Worm (Caenorhabditis elegans) whole organism, L3 larva: Measurements from ENCODE around the gene eak-4.

Experiments used
- R02D3.7 ChIP-seq: fragments of 150-350 bp; optimal IDR thresholded peaks from 2 replicates; lab custom pipeline; 2014; ENCODE audit warnings: missing biosample characterization, missing genetic modification characterization
- ZK546.5 ChIP-seq: sonication (generic microtip); optimal IDR thresholded peaks from 2 replicates; lab custom pipeline; 2017; ENCODE audit warnings: missing biosample characterization, missing genetic modification characterization
- aly-2 ChIP-seq: fragments of 150-350 bp; optimal IDR thresholded peaks from 2 replicates; lab custom pipeline; 2014; ENCODE audit warnings: missing biosample characterization, missing genetic modification characterization
- ama-1 ChIP-seq: fragments of 150-350 bp; optimal IDR thresholded peaks from 2 replicates; lab custom pipeline; 2018
- ceh-28 ChIP-seq: fragments of 150-350 bp; optimal IDR thresholded peaks from 2 replicates; lab custom pipeline; 2014; ENCODE audit warnings: missing biosample characterization, missing genetic modification reagents, missing genetic modification characterization
- ceh-82 ChIP-seq: fragments of 150-350 bp; optimal IDR thresholded peaks from 2 replicates; lab custom pipeline; 2014; ENCODE audit warnings: missing biosample characterization, missing genetic modification characterization
- ceh-9 ChIP-seq: sonication (generic microtip); optimal IDR thresholded peaks from 2 replicates; lab custom pipeline; 2018; ENCODE audit warnings: missing biosample characterization, missing genetic modification characterization
- daf-12 ChIP-seq: fragments of 150-350 bp; optimal IDR thresholded peaks from 2 replicates; lab custom pipeline; 2014; ENCODE audit warnings: missing biosample characterization, missing genetic modification reagents, missing genetic modification characterization
- egl-5 ChIP-seq: fragments of 150-350 bp; optimal IDR thresholded peaks from 2 replicates; lab custom pipeline; 2017; ENCODE audit warnings: missing biosample characterization, missing genetic modification reagents, missing genetic modification characterization, inconsistent platforms
- elt-1 ChIP-seq: fragments of 150-350 bp; optimal IDR thresholded peaks from 2 replicates; lab custom pipeline; 2014; ENCODE audit warnings: missing biosample characterization, missing genetic modification characterization
- elt-2 ChIP-seq: sonication (generic microtip); optimal IDR thresholded peaks from 2 replicates; lab custom pipeline; 2016; ENCODE audit warnings: missing genetic modification reagents, mild to moderate bottlenecking, missing genetic modification characterization, missing compliant biosample characterization
- eor-1 ChIP-seq, 2 experiments: fragments of 150-350 bp; optimal IDR thresholded peaks; 2 replicates each; lab custom pipeline; 2014 to 2018; ENCODE audit warnings: missing biosample characterization in 2 of 2, missing genetic modification characterization in 2 of 2
- fkh-2 ChIP-seq: fragments of 150-350 bp; optimal IDR thresholded peaks from 2 replicates; lab custom pipeline; 2014; ENCODE audit warnings: missing biosample characterization, missing genetic modification reagents, missing genetic modification characterization
- fos-1 ChIP-seq: fragments of 150-350 bp; optimal IDR thresholded peaks from 2 replicates; lab custom pipeline; 2014; ENCODE audit warnings: missing biosample characterization, missing genetic modification characterization
- hmg-11 ChIP-seq: sonication (generic microtip); optimal IDR thresholded peaks from 2 replicates; lab custom pipeline; 2016; ENCODE audit warnings: missing genetic modification characterization, missing compliant biosample characterization
- jun-1 ChIP-seq: fragments of 150-350 bp; optimal IDR thresholded peaks from 2 replicates; lab custom pipeline; 2014; ENCODE audit warnings: missing biosample characterization, missing genetic modification reagents, missing genetic modification characterization
- lin-15B ChIP-seq: fragments of 150-350 bp; optimal IDR thresholded peaks from 2 replicates; lab custom pipeline; 2014; ENCODE audit warnings: missing biosample characterization, missing genetic modification characterization
- lsy-12 ChIP-seq: sonication (generic microtip); optimal IDR thresholded peaks from 2 replicates; lab custom pipeline; 2016; ENCODE audit warnings: mild to moderate bottlenecking, missing genetic modification characterization, missing compliant biosample characterization
- nfya-1 ChIP-seq: sonication (generic microtip); optimal IDR thresholded peaks from 2 replicates; lab custom pipeline; 2017; ENCODE audit warnings: missing genetic modification characterization, mild to moderate bottlenecking, missing compliant biosample characterization, antibody characterized with exemption, moderate library complexity; ENCODE audit not compliant: insufficient read depth
- nhr-11 ChIP-seq: fragments of 150-350 bp; optimal IDR thresholded peaks from 2 replicates; lab custom pipeline; 2014; ENCODE audit warnings: missing biosample characterization, missing genetic modification characterization
- nhr-12 ChIP-seq: fragments of 150-350 bp; optimal IDR thresholded peaks from 2 replicates; lab custom pipeline; 2014; ENCODE audit warnings: missing biosample characterization, missing genetic modification characterization
- nhr-23 ChIP-seq: fragments of 150-350 bp; optimal IDR thresholded peaks from 2 replicates; lab custom pipeline; 2014; ENCODE audit warnings: missing biosample characterization, missing genetic modification reagents, missing genetic modification characterization
- nhr-237 ChIP-seq: fragments of 150-350 bp; optimal IDR thresholded peaks from 2 replicates; lab custom pipeline; 2014; ENCODE audit warnings: missing biosample characterization, missing genetic modification characterization
- nhr-25 ChIP-seq: sonication (generic microtip); optimal IDR thresholded peaks from 2 replicates; lab custom pipeline; 2017; ENCODE audit warnings: missing biosample characterization, missing genetic modification characterization
- nhr-28 ChIP-seq: fragments of 150-350 bp; optimal IDR thresholded peaks from 2 replicates; lab custom pipeline; 2014; ENCODE audit warnings: missing biosample characterization, missing genetic modification characterization
- nhr-67 ChIP-seq: fragments of 150-350 bp; optimal IDR thresholded peaks from 2 replicates; lab custom pipeline; 2014; ENCODE audit warnings: missing biosample characterization, missing genetic modification characterization
- nhr-76 ChIP-seq: fragments of 150-350 bp; sonication (generic microtip); optimal IDR thresholded peaks from 5 replicates; lab custom pipeline; 2014; ENCODE audit warnings: missing biosample characterization, missing genetic modification characterization
- nhr-77 ChIP-seq: fragments of 150-350 bp; optimal IDR thresholded peaks from 2 replicates; lab custom pipeline; 2014; ENCODE audit warnings: missing biosample characterization, missing genetic modification characterization
- pha-4 ChIP-seq: fragments of 150-350 bp; optimal IDR thresholded peaks from 2 replicates; lab custom pipeline; 2014; ENCODE audit warnings: missing biosample characterization, missing genetic modification reagents, missing genetic modification characterization
- pqm-1 ChIP-seq: fragments of 150-350 bp; optimal IDR thresholded peaks from 2 replicates; lab custom pipeline; 2017; ENCODE audit warnings: missing biosample characterization, missing genetic modification characterization, inconsistent platforms
- sea-2 ChIP-seq: fragments of 150-350 bp; sonication (generic microtip); optimal IDR thresholded peaks from 4 replicates; lab custom pipeline; 2014; ENCODE audit warnings: missing biosample characterization, missing genetic modification reagents, missing genetic modification characterization
- skn-1 ChIP-seq: fragments of 150-350 bp; optimal IDR thresholded peaks from 2 replicates; lab custom pipeline; 2014; ENCODE audit warnings: missing biosample characterization, missing genetic modification characterization
- snpc-4 ChIP-seq: fragments of 150-350 bp; optimal IDR thresholded peaks from 2 replicates; lab custom pipeline; 2014; ENCODE audit warnings: missing biosample characterization, missing genetic modification characterization
- unc-39 ChIP-seq: sonication (generic microtip); optimal IDR thresholded peaks from 4 replicates; lab custom pipeline; 2017; ENCODE audit warnings: missing biosample characterization, missing genetic modification characterization
- zag-1 ChIP-seq: fragments of 150-350 bp; optimal IDR thresholded peaks from 2 replicates; lab custom pipeline; 2014; ENCODE audit warnings: missing biosample characterization, missing genetic modification characterization
- ztf-4 ChIP-seq: fragments of 150-350 bp; optimal IDR thresholded peaks from 2 replicates; lab custom pipeline; 2014; ENCODE audit warnings: missing biosample characterization, missing genetic modification characterization

Gene eak-4

DNA sequence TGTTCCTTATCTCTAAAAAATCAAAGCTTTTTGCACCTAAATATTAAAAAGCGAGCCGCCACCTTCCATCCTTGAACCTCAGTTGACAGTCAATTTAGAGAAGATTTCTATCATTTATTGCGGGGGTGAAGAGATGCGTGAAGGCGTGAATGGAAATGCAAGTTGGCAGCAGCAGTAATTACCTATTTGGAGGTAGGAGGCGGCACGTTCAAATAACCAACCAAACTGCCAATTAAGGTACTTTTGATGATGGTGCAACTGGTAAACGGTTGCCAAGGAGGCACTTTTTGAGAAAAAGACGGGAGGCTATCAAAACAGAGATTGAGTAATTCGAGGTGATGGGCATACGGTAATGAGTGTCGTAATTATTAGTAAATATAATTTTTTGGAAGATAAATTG lies 11.0 kb upstream of the eak-4 start:
- TF ChIP-seq snpc-4 (tag; lab: Kevin White, UChicago), result no peak
- TF ChIP-seq R02D3.7 (tag; lab: Kevin White, UChicago), result no peak
- no peak for TF ChIP-seq eor-1 (tag; optimal IDR thresholded peaks at IDR 0.05; lab: Kevin White, UChicago)
- no peak for TF ChIP-seq zag-1 (tag; lab: Kevin White, UChicago)
- no peak for TF ChIP-seq nhr-23 (tag; lab: Kevin White, UChicago)
- TF ChIP-seq elt-2 (tag; lab: Kevin White, UChicago), result no peak
- no peak for TF ChIP-seq pqm-1 (tag; lab: Kevin White, UChicago)
- no peak for TF ChIP-seq pha-4 (tag; lab: Kevin White, UChicago)
- TF ChIP-seq nhr-11, result no peak
- TF ChIP-seq nhr-12 (tag; lab: Kevin White, UChicago), result no peak
- TF ChIP-seq ztf-4 (tag; lab: Kevin White, UChicago), result no peak
- TF ChIP-seq egl-5, result no peak
- no peak for TF ChIP-seq lsy-12 (tag; lab: Kevin White, UChicago)
- TF ChIP-seq nhr-67 (tag; lab: Kevin White, UChicago), result no peak
- TF ChIP-seq, all 47 proteins: peak for 0

DNA sequence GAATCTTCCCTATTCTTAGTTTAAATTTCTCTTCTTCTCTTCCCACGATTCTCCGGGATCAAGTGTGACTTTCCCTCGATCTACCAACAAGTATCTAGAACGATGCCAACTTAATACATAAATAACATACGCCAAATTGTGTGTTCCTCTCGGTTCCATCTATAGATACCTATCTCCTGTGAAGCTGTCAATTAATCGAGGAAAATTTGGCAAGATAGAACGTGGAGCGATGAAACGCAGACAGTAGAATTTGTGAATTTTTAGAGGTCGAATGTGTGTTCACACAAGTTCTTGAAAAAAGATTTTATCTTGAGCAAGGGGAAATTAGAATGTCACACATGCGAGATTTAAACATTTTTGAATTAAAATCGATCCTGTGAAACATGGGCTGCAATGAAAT lies 6.2 kb upstream of the eak-4 start:
- peak; percentile 33 for TF ChIP-seq nhr-23 (tag; lab: Kevin White, UChicago)
- TF ChIP-seq nhr-25 (tag; lab: Kevin White, UChicago), result peak; percentile 73
- no peak for TF ChIP-seq fkh-2
- TF ChIP-seq elt-1 (tag; lab: Kevin White, UChicago), result peak; percentile 89

DNA sequence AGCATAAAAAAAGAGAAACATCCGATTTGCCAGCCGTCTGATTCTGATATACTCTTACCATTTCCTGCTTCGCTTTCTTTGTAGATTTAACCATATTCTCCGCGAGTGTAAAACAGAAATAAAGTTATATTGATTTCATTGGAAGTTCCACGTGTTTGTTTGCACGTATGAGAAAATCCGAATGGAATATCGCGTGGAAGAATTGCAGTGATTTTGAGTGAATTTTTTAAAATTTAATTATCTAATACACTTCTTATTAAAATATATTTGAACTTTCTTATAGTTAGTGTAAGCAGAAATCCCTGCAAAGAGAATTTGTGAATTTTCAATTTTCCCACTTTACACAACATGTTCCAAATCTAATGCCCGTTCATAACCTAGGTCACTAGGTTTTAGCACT lies 5.7 kb upstream of the eak-4 start, which contains the start of gene F53B2.5:
Gene F53B2.5, minus strand, starts transcription at position 101 of the 400 bp plus-strand sequence.
- TF ChIP-seq eor-1 (tag; optimal IDR thresholded peaks at IDR 0.05; lab: Kevin White, UChicago), result no peak
- no peak for TF ChIP-seq unc-39 (tag; lab: Kevin White, UChicago)
- TF ChIP-seq nhr-76 (tag; lab: Kevin White, UChicago), result no peak
- TF ChIP-seq ceh-9, result no peak
- no peak for TF ChIP-seq nhr-77 (tag; lab: Kevin White, UChicago)
- no peak for TF ChIP-seq elt-2 (tag; lab: Kevin White, UChicago)
- TF ChIP-seq fos-1 (tag; lab: Kevin White, UChicago), result no peak
- no peak for TF ChIP-seq nhr-237 (tag; lab: Kevin White, UChicago)
- TF ChIP-seq nhr-11, result no peak
- no peak for TF ChIP-seq nhr-67 (tag; lab: Kevin White, UChicago)
- TF ChIP-seq daf-12 (tag; lab: Kevin White, UChicago), result no peak
- no peak for TF ChIP-seq fkh-2
- TF ChIP-seq ceh-82 (tag; lab: Kevin White, UChicago), result no peak
- no peak for TF ChIP-seq nhr-28
- TF ChIP-seq jun-1, result no peak
- no peak for TF ChIP-seq nhr-25 (tag; lab: Kevin White, UChicago)
- TF ChIP-seq ZK546.5 (tag; lab: Kevin White, UChicago), result no peak

DNA sequence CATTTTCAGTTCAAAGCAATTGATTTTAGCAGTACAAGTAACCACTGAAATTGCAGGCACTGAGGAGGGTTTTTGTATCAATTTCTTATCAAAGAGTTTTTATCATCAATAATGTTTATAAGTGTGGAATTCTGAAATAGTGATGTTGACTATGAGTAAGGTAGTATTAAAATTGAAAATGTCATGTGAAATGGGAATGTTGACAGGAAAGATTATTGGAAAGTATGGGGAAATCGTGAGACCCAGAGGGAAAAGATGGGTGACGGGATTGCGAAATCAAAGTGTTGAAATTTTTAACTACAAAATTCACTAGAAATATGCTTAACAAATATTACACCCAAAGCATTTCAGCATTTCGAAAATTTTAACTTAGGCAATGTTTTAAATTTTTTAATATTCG lies 1.9 kb upstream of the eak-4 start, which contains the start of gene F53B2.8:
Gene F53B2.8, minus strand, starts transcription at position 180 of the 400 bp plus-strand sequence.
- peak; percentile 86 for TF ChIP-seq pha-4 (tag; lab: Kevin White, UChicago)
- no peak for TF ChIP-seq zag-1 (tag; lab: Kevin White, UChicago)
- TF ChIP-seq nhr-12 (tag; lab: Kevin White, UChicago), result no peak
- no peak for TF ChIP-seq aly-2 (tag; lab: Kevin White, UChicago)
- TF ChIP-seq elt-2 (tag; lab: Kevin White, UChicago), result peak; percentile 92
- TF ChIP-seq fos-1 (tag; lab: Kevin White, UChicago), result no peak
- peak; percentile 41 for TF ChIP-seq skn-1 (tag; lab: Kevin White, UChicago)
- no peak for TF ChIP-seq ztf-4 (tag; lab: Kevin White, UChicago)
- TF ChIP-seq fkh-2, result no peak
- TF ChIP-seq snpc-4 (tag; lab: Kevin White, UChicago), result peak; percentile 0
- TF ChIP-seq ama-1 (lab: Kevin White, UChicago), result no peak
- no peak for TF ChIP-seq elt-1 (tag; lab: Kevin White, UChicago)
- no peak for TF ChIP-seq sea-2 (GFP tag; lab: Kevin White, UChicago)
- no peak for TF ChIP-seq nhr-25 (tag; lab: Kevin White, UChicago)
- TF ChIP-seq lin-15B (tag; lab: Kevin White, UChicago), result no peak
- TF ChIP-seq nhr-23 (tag; lab: Kevin White, UChicago), result no peak
- TF ChIP-seq nfya-1 (tag; lab: Kevin White, UChicago), result no peak
- no peak for TF ChIP-seq daf-12 (tag; lab: Kevin White, UChicago)
- peak; percentile 71 for TF ChIP-seq pqm-1 (tag; lab: Kevin White, UChicago)
- peak; percentile 78 for TF ChIP-seq jun-1
- TF ChIP-seq ZK546.5 (tag; lab: Kevin White, UChicago), result no peak
- TF ChIP-seq ceh-82 (tag; lab: Kevin White, UChicago), result no peak
- no peak for TF ChIP-seq hmg-11
- no peak for TF ChIP-seq nhr-77 (tag; lab: Kevin White, UChicago)
- TF ChIP-seq lsy-12 (tag; lab: Kevin White, UChicago), result no peak
- TF ChIP-seq ceh-28 (tag; lab: Kevin White, UChicago), result no peak
